Fruit fly (Drosophila melanogaster) whole organism, pupa: ENCODE results near the gene Rpp30.

Source experiments
- CG9948 ChIP-seq: fragments of 200-800 bp; sonication (Bioruptor generic); optimal IDR thresholded peaks from 2 replicates; lab custom pipeline; 2018; ENCODE audit warnings: missing biosample characterization, mild to moderate bottlenecking, missing genetic modification characterization, moderate library complexity
- D1 ChIP-seq: fragments of 200-800 bp; sonication (Bioruptor generic); optimal IDR thresholded peaks from 2 replicates; lab custom pipeline; 2018; ENCODE audit warnings: missing biosample characterization, mild to moderate bottlenecking, missing genetic modification characterization, moderate library complexity
- Ets98B ChIP-seq: fragments of 200-800 bp; sonication (Bioruptor generic); IDR thresholded peaks from 2 replicates; pipeline ENCODE4 v1.3.6; 2022; ENCODE audit warnings: missing biosample characterization, missing genetic modification characterization
- fd96Ca ChIP-seq: fragments of 200-800 bp; sonication (Bioruptor generic); IDR thresholded peaks from 3 replicates; pipeline ENCODE4 v1.3.6; 2022; ENCODE audit warnings: missing biosample characterization, missing genetic modification characterization

DNA sequence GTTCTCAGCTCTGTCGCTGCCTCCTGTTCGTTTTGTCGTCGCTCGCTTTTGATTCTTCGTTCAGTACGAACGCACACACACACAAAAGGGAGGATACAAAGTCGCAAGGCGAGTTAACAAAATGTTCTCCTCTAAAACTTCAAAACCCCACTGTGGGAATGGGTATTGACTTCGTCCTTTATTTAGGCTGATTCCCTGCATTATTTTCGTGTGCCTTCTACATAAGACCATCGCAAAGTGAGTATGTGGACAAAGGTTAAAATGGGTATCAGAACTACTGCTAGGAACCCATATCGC is 26.8 kb downstream of the Rpp30 start:
- TF ChIP-seq D1 (no peak), Ets98B (GFP tag; lab: Robert Waterston, UW) (no peak), CG9948 (tag; lab: Kevin White, UChicago) (no peak), fd96Ca (GFP tag; lab: Robert Waterston, UW) (no peak)
